Worm (Caenorhabditis elegans) whole organism, early embryonic: ENCODE measurements around the gene his-59.

Experiments
- F13C5.2 ChIP-seq: sonication (generic microtip); optimal IDR thresholded peaks from 2 replicates; lab custom pipeline; 2017; ENCODE audit warnings: mild to moderate bottlenecking, missing genetic modification characterization, inconsistent platforms, missing compliant biosample characterization
- aly-1 ChIP-seq: sonication (generic microtip); optimal IDR thresholded peaks from 2 replicates; lab custom pipeline; 2016; ENCODE audit warnings: missing genetic modification characterization, missing compliant biosample characterization
- ama-1 ChIP-seq: fragments of 150-350 bp; optimal IDR thresholded peaks from 2 replicates; lab custom pipeline; 2014
- ceh-13 ChIP-seq: fragments of 200-800 bp; sonication (Bioruptor generic); optimal IDR thresholded peaks from 2 replicates; lab custom pipeline; 2018; ENCODE audit warnings: mild to moderate bottlenecking, missing genetic modification characterization, missing compliant biosample characterization
- ceh-36 ChIP-seq: sonication (generic microtip); optimal IDR thresholded peaks from 2 replicates; lab custom pipeline; 2016; ENCODE audit warnings: missing genetic modification characterization, inconsistent platforms, missing compliant biosample characterization
- ets-7 ChIP-seq: sonication (generic microtip); optimal IDR thresholded peaks from 2 replicates; lab custom pipeline; 2016; ENCODE audit warnings: missing genotype, missing genetic modification characterization, missing compliant biosample characterization
- flt-1 ChIP-seq: fragments of 200-800 bp; sonication (Bioruptor generic); IDR thresholded peaks from 2 replicates; pipeline ENCODE4 v1.3.6; 2022; ENCODE audit warnings: missing genetic modification characterization, missing compliant biosample characterization
- hmbx-1 ChIP-seq: sonication (generic microtip); optimal IDR thresholded peaks from 2 replicates; lab custom pipeline; 2016; ENCODE audit warnings: mild to moderate bottlenecking, missing genetic modification characterization, missing compliant biosample characterization
- hmg-4 ChIP-seq: fragments of 200-800 bp; sonication (Bioruptor generic); optimal IDR thresholded peaks from 2 replicates; lab custom pipeline; 2018; ENCODE audit warnings: mild to moderate bottlenecking, missing genetic modification characterization, missing compliant biosample characterization
- hnd-1 ChIP-seq: sonication (generic microtip); optimal IDR thresholded peaks from 2 replicates; lab custom pipeline; 2016; ENCODE audit warnings: missing genetic modification characterization, missing compliant biosample characterization
- pes-1 ChIP-seq: fragments of 200-800 bp; sonication (Bioruptor generic); IDR thresholded peaks from 2 replicates; pipeline ENCODE4 v1.3.6; 2022; ENCODE audit warnings: missing genetic modification reagents, missing genetic modification characterization, missing compliant biosample characterization
- scrt-1 ChIP-seq: fragments of 200-800 bp; sonication (Bioruptor generic); IDR thresholded peaks from 2 replicates; pipeline ENCODE4 v1.3.6; 2022; ENCODE audit warnings: missing genetic modification characterization, missing compliant biosample characterization
- sea-1 ChIP-seq: fragments of 200-800 bp; sonication (Bioruptor generic); conservative IDR thresholded peaks from 2 replicates; pipeline ENCODE4 v1.3.6; 2022; ENCODE audit warnings: missing genetic modification characterization, missing compliant biosample characterization
- tbx-11 ChIP-seq: fragments of 200-800 bp; sonication (Bioruptor generic); IDR thresholded peaks from 2 replicates; pipeline ENCODE4 v1.3.6; 2022; ENCODE audit warnings: missing genetic modification characterization, missing compliant biosample characterization
- tbx-37 ChIP-seq: fragments of 200-800 bp; sonication (Bioruptor generic); conservative IDR thresholded peaks from 2 replicates; pipeline ENCODE4 v1.3.6; 2022; ENCODE audit warnings: missing genetic modification reagents, missing genetic modification characterization, missing compliant biosample characterization
- tra-4 ChIP-seq: sonication (generic microtip); optimal IDR thresholded peaks from 2 replicates; lab custom pipeline; 2017; ENCODE audit warnings: missing genetic modification characterization, missing compliant biosample characterization

Gene his-59

DNA sequence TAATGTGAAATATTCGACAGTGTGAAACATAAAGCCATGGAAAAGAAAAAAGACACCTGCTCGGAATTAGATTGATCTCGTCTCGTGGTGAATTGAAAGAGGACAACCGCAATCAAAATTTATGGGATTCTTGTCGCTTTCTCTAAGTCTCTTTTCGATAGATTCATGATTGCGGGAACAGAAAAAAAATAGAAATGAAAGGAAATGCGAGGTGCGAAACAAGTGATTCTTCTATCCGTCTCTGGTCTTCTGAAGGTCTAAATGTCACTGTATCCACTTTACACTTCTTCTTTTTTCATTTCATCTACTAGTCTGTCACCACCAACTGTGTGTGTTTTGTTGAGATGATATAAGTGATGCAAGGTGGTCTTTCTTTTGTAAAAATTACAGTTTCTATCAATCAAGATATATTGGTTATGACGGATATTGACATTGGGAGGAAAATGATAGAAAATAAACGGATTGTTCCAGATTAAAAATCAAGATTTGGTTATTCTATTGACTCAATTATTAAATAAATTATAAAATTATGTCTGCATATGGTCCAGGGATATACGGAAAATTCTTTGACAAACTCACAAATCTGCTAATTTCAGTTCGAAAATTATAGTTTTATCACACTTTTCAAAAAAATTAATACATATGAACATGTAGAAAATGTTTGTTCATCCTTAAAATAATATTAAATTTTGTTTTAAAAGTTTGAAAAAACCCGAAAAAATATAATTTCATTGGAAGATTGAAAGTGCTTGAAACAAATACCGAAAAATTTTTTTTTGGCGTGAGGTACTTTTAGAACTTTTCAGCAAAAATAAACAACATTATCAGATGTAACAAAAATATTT lies 42.4 kb downstream of the his-59 start:
- TF ChIP-seq hnd-1 (tag; lab: Kevin White, UChicago): no peak
- no peak for TF ChIP-seq flt-1 (GFP tag; lab: Robert Waterston, UW)
- TF ChIP-seq sea-1 (GFP tag; lab: Robert Waterston, UW): no peak
- TF ChIP-seq pes-1: no peak
- no peak for TF ChIP-seq scrt-1 (GFP tag; lab: Robert Waterston, UW)
- no peak for TF ChIP-seq aly-1 (tag; lab: Kevin White, UChicago)
- TF ChIP-seq hmg-4 (GFP tag; lab: Kevin White, UChicago): no peak
- TF ChIP-seq tbx-11 (GFP tag; lab: Robert Waterston, UW): no peak
- TF ChIP-seq hmbx-1 (tag; lab: Kevin White, UChicago): no peak
- TF ChIP-seq ceh-36 (tag; lab: Kevin White, UChicago): no peak
- no peak for TF ChIP-seq tbx-37 (GFP tag; lab: Robert Waterston, UW)
- TF ChIP-seq F13C5.2 (tag; lab: Kevin White, UChicago): no peak

- TF ChIP-seq scrt-1 (GFP tag; lab: Robert Waterston, UW) (no peak), flt-1 (GFP tag; lab: Robert Waterston, UW) (no peak), tbx-37 (GFP tag; lab: Robert Waterston, UW) (no peak), tra-4 (tag; lab: Kevin White, UChicago) (no peak), sea-1 (GFP tag; lab: Robert Waterston, UW) (no peak), ama-1 (lab: Kevin White, UChicago) (no peak), ets-7 (tag; lab: Kevin White, UChicago) (no peak), hmbx-1 (tag; lab: Kevin White, UChicago) (no peak), ceh-13 (GFP tag; lab: Kevin White, UChicago) (no peak), tbx-11 (GFP tag; lab: Robert Waterston, UW) (no peak), aly-1 (tag; lab: Kevin White, UChicago) (no peak)
These were observed 44.3 kb downstream of the his-59 start, which contains the start of gene R05G6.1 for ce11 chrIV:7532360-7532759. Gene R05G6.1, plus strand, starts transcription at chrIV:7532660.
